Fruit fly (Drosophila melanogaster) whole organism, embryonic: ENCODE results near the gene Rrp45.
A peak's percentile ranks its signal among the peaks of the same experiment; 100 is the strongest.

Source experiments
- Abd-B ChIP-seq: fragments of 200-800 bp; sonication (Bioruptor generic); optimal IDR thresholded peaks from 2 replicates; lab custom pipeline; 2018; ENCODE audit warnings: missing biosample characterization, mild to moderate bottlenecking, missing genetic modification characterization, moderate library complexity
- Bdp1 ChIP-seq: fragments of 200-800 bp; sonication (Bioruptor generic); optimal IDR thresholded peaks from 3 replicates; lab custom pipeline; 2016; ENCODE audit warnings: missing biosample characterization, missing genetic modification characterization
- BtbVII ChIP-seq: fragments of 200-800 bp; sonication (Bioruptor generic); optimal IDR thresholded peaks from 3 replicates; lab custom pipeline; 2017; ENCODE audit warnings: missing biosample characterization, mild to moderate bottlenecking, missing genetic modification characterization
- Bteb2 ChIP-seq: fragments of 200-800 bp; sonication (Bioruptor generic); optimal IDR thresholded peaks from 2 replicates; lab custom pipeline; 2016; ENCODE audit warnings: missing biosample characterization, missing genetic modification characterization
- CG10209 ChIP-seq: fragments of 200-800 bp; sonication (Bioruptor generic); optimal IDR thresholded peaks from 3 replicates; lab custom pipeline; 2017; ENCODE audit warnings: missing biosample characterization, mild to moderate bottlenecking, missing genetic modification characterization, missing genetic modification reagents
- CG11093 ChIP-seq: fragments of 200-800 bp; sonication (Bioruptor generic); IDR thresholded peaks from 3 replicates; pipeline ENCODE4 v1.3.6; 2022; ENCODE audit warnings: missing biosample characterization, missing genetic modification characterization
- CG11247 ChIP-seq: fragments of 200-800 bp; sonication (Bioruptor generic); IDR thresholded peaks from 2 replicates; pipeline ENCODE4 v1.3.6; 2022; ENCODE audit warnings: missing biosample characterization, missing genetic modification characterization
- CG11696 ChIP-seq: fragments of 200-800 bp; sonication (Bioruptor generic); IDR thresholded peaks from 2 replicates; pipeline ENCODE4 v1.3.6; 2022; ENCODE audit warnings: missing biosample characterization, missing genetic modification characterization
- CG13894 ChIP-seq: fragments of 200-800 bp; sonication (Bioruptor generic); optimal IDR thresholded peaks from 3 replicates; lab custom pipeline; 2018; ENCODE audit warnings: missing biosample characterization, mild to moderate bottlenecking, missing genetic modification characterization, moderate library complexity
- CG15514 ChIP-seq: fragments of 200-800 bp; sonication (Bioruptor generic); optimal IDR thresholded peaks from 3 replicates; lab custom pipeline; 2017; ENCODE audit warnings: missing biosample characterization, missing genetic modification characterization, mild to moderate bottlenecking, moderate library complexity, missing genetic modification reagents
- CG15696 ChIP-seq: fragments of 200-800 bp; sonication (Bioruptor generic); optimal IDR thresholded peaks from 2 replicates; lab custom pipeline; 2019; ENCODE audit warnings: missing biosample characterization, mild to moderate bottlenecking, missing genetic modification characterization, moderate library complexity
- CG17361 ChIP-seq: fragments of 200-800 bp; sonication (Bioruptor generic); IDR thresholded peaks from 3 replicates; pipeline ENCODE4 v1.3.6; 2022; ENCODE audit warnings: missing biosample characterization, missing genetic modification characterization
- CG17568 ChIP-seq: fragments of 200-800 bp; sonication (Bioruptor generic); optimal IDR thresholded peaks from 2 replicates; lab custom pipeline; 2018; ENCODE audit warnings: missing biosample characterization, mild to moderate bottlenecking, missing genetic modification characterization, moderate library complexity
- CG18262 ChIP-seq: fragments of 200-800 bp; optimal IDR thresholded peaks from 3 replicates; lab custom pipeline; 2019; ENCODE audit warnings: missing biosample characterization, mild to moderate bottlenecking, missing genetic modification characterization, moderate library complexity
- CG31365 ChIP-seq: fragments of 200-800 bp; sonication (Bioruptor generic); optimal IDR thresholded peaks from 2 replicates; lab custom pipeline; 2018; ENCODE audit warnings: missing biosample characterization, mild to moderate bottlenecking, missing genetic modification characterization
- CG3163 ChIP-seq: fragments of 200-800 bp; sonication (Bioruptor generic); optimal IDR thresholded peaks from 3 replicates; lab custom pipeline; 2016; ENCODE audit warnings: missing biosample characterization, missing genetic modification characterization
- CG33557 ChIP-seq: fragments of 200-800 bp; sonication (Bioruptor generic); optimal IDR thresholded peaks from 2 replicates; lab custom pipeline; 2019; ENCODE audit warnings: missing biosample characterization, mild to moderate bottlenecking, missing genetic modification characterization, moderate library complexity
- CG7357 ChIP-seq: fragments of 200-800 bp; sonication (Bioruptor generic); IDR thresholded peaks from 3 replicates; pipeline ENCODE4 v1.3.6; 2022; ENCODE audit warnings: missing biosample characterization, missing genetic modification characterization
- CG7786 ChIP-seq: fragments of 200-800 bp; sonication (Bioruptor generic); optimal IDR thresholded peaks from 2 replicates; lab custom pipeline; 2016; ENCODE audit warnings: missing biosample characterization, missing genetic modification characterization
- CG7928 ChIP-seq: fragments of 200-800 bp; sonication (Bioruptor generic); optimal IDR thresholded peaks from 2 replicates; lab custom pipeline; 2017; ENCODE audit warnings: missing biosample characterization, mild to moderate bottlenecking, missing genetic modification characterization
- CG7987 ChIP-seq: fragments of 200-800 bp; sonication (Bioruptor generic); optimal IDR thresholded peaks from 2 replicates; lab custom pipeline; 2018; ENCODE audit warnings: missing biosample characterization, mild to moderate bottlenecking, missing genetic modification characterization, moderate library complexity
- CG8478 ChIP-seq: fragments of >200 bp; optimal IDR thresholded peaks from 2 replicates; lab custom pipeline; 2018
- CG9817 ChIP-seq: fragments of 200-800 bp; sonication (Bioruptor generic); optimal IDR thresholded peaks from 2 replicates; lab custom pipeline; 2018; ENCODE audit warnings: missing biosample characterization, mild to moderate bottlenecking, missing genetic modification characterization, moderate library complexity
- CG9876 ChIP-seq: fragments of 200-800 bp; sonication (Bioruptor generic); optimal IDR thresholded peaks from 2 replicates; lab custom pipeline; 2016; ENCODE audit warnings: missing biosample characterization, missing genetic modification characterization
- Dp ChIP-seq: fragments of 200-800 bp; sonication (Bioruptor generic); optimal IDR thresholded peaks from 2 replicates; lab custom pipeline; 2018; ENCODE audit warnings: missing biosample characterization, mild to moderate bottlenecking, missing genetic modification characterization, moderate library complexity
- Gsc ChIP-seq: fragments of 200-800 bp; sonication (Bioruptor generic); IDR thresholded peaks from 2 replicates; pipeline ENCODE4 v1.3.6; 2022; ENCODE audit warnings: missing biosample characterization, missing genetic modification characterization
- Gug ChIP-seq: fragments of 200-800 bp; sonication (Bioruptor generic); IDR thresholded peaks from 4 replicates; pipeline ENCODE4 v1.3.6; 2022; ENCODE audit warnings: missing biosample characterization, missing genetic modification characterization
- Hr78 ChIP-seq, 2 experiments: fragments of 200-800 bp in 1 of 2; fragments of >200 bp in 1 of 2; sonication (Bioruptor generic) in 1 of 2; optimal IDR thresholded peaks; 2 replicates each; lab custom pipeline; 2017 to 2019; ENCODE audit warnings: missing biosample characterization in 2 of 2, missing genetic modification characterization in 2 of 2, mild to moderate bottlenecking in 1 of 2, moderate library complexity in 1 of 2
- MESR4 ChIP-seq: fragments of 200-800 bp; sonication (Bioruptor generic); optimal IDR thresholded peaks from 2 replicates; lab custom pipeline; 2018; ENCODE audit warnings: missing biosample characterization, mild to moderate bottlenecking, missing genetic modification characterization, moderate library complexity
- Meics ChIP-seq: fragments of 200-800 bp; sonication (Bioruptor generic); optimal IDR thresholded peaks from 2 replicates; lab custom pipeline; 2017; ENCODE audit warnings: missing biosample characterization, mild to moderate bottlenecking, missing genetic modification characterization
- NFAT ChIP-seq: fragments of 200-800 bp; sonication (Bioruptor generic); IDR thresholded peaks from 2 replicates; pipeline ENCODE4 v1.3.6; 2022; ENCODE audit warnings: missing biosample characterization, missing genetic modification characterization
- Neu2 ChIP-seq: fragments of 200-800 bp; sonication (Bioruptor generic); optimal IDR thresholded peaks from 3 replicates; lab custom pipeline; 2016; ENCODE audit warnings: missing biosample characterization, missing genetic modification characterization, borderline replicate concordance
- Rfx ChIP-seq: fragments of 200-800 bp; sonication (Bioruptor generic); IDR thresholded peaks from 2 replicates; pipeline ENCODE4 v1.3.6; 2022; ENCODE audit warnings: missing biosample characterization, missing genetic modification characterization
- Sry-β ChIP-seq: fragments of 200-800 bp; sonication (Bioruptor generic); optimal IDR thresholded peaks from 2 replicates; lab custom pipeline; 2018; ENCODE audit warnings: missing biosample characterization, mild to moderate bottlenecking, missing genetic modification characterization, moderate library complexity
- bsh ChIP-seq, 2 experiments: fragments of 200-800 bp; sonication (Bioruptor generic); optimal IDR thresholded peaks; 2 replicates each; lab custom pipeline; 2017 to 2018; ENCODE audit warnings: mild to moderate bottlenecking in 2 of 2, missing biosample characterization in 2 of 2, missing genetic modification characterization in 2 of 2, moderate library complexity in 1 of 2
- crol ChIP-seq: fragments of 200-800 bp; sonication (Bioruptor generic); IDR thresholded peaks from 2 replicates; pipeline ENCODE4 v1.3.6; 2022; ENCODE audit warnings: missing biosample characterization, missing genetic modification characterization
- dimm ChIP-seq: fragments of 200-800 bp; sonication (Bioruptor generic); IDR thresholded peaks from 2 replicates; pipeline ENCODE4 v1.3.6; 2022; ENCODE audit warnings: missing biosample characterization, missing genetic modification characterization
- dmrt11E ChIP-seq: fragments of 200-800 bp; sonication (Bioruptor generic); optimal IDR thresholded peaks from 3 replicates; lab custom pipeline; 2018; ENCODE audit warnings: missing biosample characterization, mild to moderate bottlenecking, missing genetic modification characterization, moderate library complexity
- eyg ChIP-seq: fragments of 200-800 bp; sonication (Bioruptor generic); optimal IDR thresholded peaks from 3 replicates; lab custom pipeline; 2016; ENCODE audit warnings: missing biosample characterization, missing genetic modification characterization
- gem ChIP-seq: fragments of 200-800 bp; sonication (Bioruptor generic); optimal IDR thresholded peaks from 2 replicates; lab custom pipeline; 2019; ENCODE audit warnings: missing biosample characterization, mild to moderate bottlenecking, missing genetic modification characterization, moderate library complexity
- inv ChIP-seq: fragments of 200-800 bp; sonication (Bioruptor generic); IDR thresholded peaks from 2 replicates; pipeline ENCODE4 v1.3.6; 2022; ENCODE audit warnings: missing biosample characterization, missing genetic modification characterization; ENCODE audit not compliant: partially characterized antibody
- lbe ChIP-seq: fragments of 200-800 bp; sonication (Bioruptor generic); optimal IDR thresholded peaks from 2 replicates; lab custom pipeline; 2016; ENCODE audit warnings: missing biosample characterization, mild to moderate bottlenecking, missing genetic modification characterization
- nmo ChIP-seq: fragments of 200-800 bp; sonication (Bioruptor generic); optimal IDR thresholded peaks from 2 replicates; lab custom pipeline; 2018; ENCODE audit warnings: missing biosample characterization, mild to moderate bottlenecking, missing genetic modification characterization, moderate library complexity
- pnt ChIP-seq: fragments of 200-800 bp; sonication (Bioruptor generic); optimal IDR thresholded peaks from 3 replicates; lab custom pipeline; 2016; ENCODE audit warnings: missing biosample characterization, missing genetic modification characterization
- pum ChIP-seq: fragments of 200-800 bp; sonication (Bioruptor generic); optimal IDR thresholded peaks from 2 replicates; lab custom pipeline; 2016; ENCODE audit warnings: missing biosample characterization, missing genetic modification characterization
- schlank ChIP-seq: fragments of 200-800 bp; sonication (Bioruptor generic); optimal IDR thresholded peaks from 2 replicates; lab custom pipeline; 2018; ENCODE audit warnings: missing biosample characterization, mild to moderate bottlenecking, missing genetic modification characterization
- sisA ChIP-seq: fragments of 200-800 bp; sonication (Bioruptor generic); IDR thresholded peaks from 2 replicates; pipeline ENCODE4 v1.3.6; 2022; ENCODE audit warnings: missing biosample characterization, missing genetic modification characterization
- tx ChIP-seq: fragments of 200-800 bp; sonication (Bioruptor generic); optimal IDR thresholded peaks from 2 replicates; lab custom pipeline; 2016; ENCODE audit warnings: missing biosample characterization, missing genetic modification characterization

The Rrp45 gene

DNA sequence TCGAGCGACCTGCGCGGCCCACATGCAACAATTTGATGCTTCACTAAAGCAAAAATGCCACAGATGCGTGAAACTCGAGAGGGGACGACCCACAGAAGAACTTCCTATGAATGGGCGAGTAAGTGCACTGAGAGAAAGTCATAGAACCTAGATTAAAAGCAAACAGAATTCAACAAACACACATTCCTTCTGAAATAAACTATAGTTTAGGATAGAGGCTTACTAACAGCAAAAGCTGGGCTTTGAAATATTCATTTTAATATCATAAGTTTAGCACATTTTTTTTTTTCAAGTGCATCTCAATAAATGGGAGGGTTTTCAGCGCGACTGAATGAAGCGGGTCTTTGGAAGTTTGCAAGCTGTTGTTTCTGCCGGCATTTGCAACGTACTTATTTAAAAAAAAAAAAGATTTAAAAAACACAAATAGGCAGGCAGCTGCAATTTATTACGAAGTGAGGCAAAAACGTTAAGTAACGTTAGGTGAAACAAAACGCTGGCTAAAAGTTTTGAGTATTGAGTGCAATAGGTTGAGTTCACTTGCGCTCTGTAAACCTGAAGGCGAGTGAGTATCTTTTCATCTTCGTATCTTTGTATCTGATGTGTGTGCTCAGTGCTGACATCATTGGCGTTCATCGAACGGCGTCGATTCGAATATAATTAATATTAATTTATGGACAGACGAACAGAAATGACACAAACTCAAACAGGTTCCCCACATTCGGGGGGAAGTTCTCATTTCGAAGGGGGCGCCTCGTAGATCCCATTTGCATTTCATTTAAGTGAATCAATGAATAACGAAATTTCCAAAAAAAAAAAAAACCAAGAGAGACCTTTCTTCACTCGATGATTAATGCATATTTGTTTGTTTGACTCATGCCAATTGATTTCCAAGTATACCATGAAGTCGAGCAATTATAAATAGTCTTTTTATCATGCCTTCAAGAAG, 17.9 kb downstream of the Rrp45 start (continued):
- TF ChIP-seq CG7786 (GFP tag; lab: Kevin White, UChicago) (peak; percentile 39), Gsc (no peak), Abd-B (GFP tag; lab: Kevin White, UChicago) (no peak), NFAT (GFP tag; lab: Robert Waterston, UW) (no peak), schlank (tag; lab: Kevin White, UChicago) (no peak), CG18262 (tag; lab: Kevin White, UChicago) (peak; percentile 73), CG11696 (GFP tag; lab: Robert Waterston, UW) (peak; percentile 66; the same call in 1 of the 2 replicates), Rfx (peak; percentile 37; the same call in 1 of the 2 replicates), tx (GFP tag; lab: Kevin White, UChicago) (no peak), Neu2 (GFP tag; lab: Kevin White, UChicago) (no peak), CG17361 (GFP tag; lab: Robert Waterston, UW) (peak; percentile 62), CG8478 (lab: Kevin White, UChicago) (no peak), CG17568 (GFP tag; lab: Kevin White, UChicago) (no peak), Gug (GFP tag; lab: Robert Waterston, UW) (peak; percentile 59; the same call in 3 of the 4 replicates), CG7987 (GFP tag; lab: Kevin White, UChicago) (no peak), CG7357 (peak; percentile 39; the same call in 1 of the 3 replicates), CG11093 (GFP tag; lab: Robert Waterston, UW) (peak; percentile 77), gem (tag; lab: Kevin White, UChicago) (peak; percentile 59), CG11247 (GFP tag; lab: Robert Waterston, UW) (peak; percentile 49; the same call in 1 of the 2 replicates), CG15696 (peak; percentile 38), sisA (GFP tag; lab: Robert Waterston, UW) (peak; percentile 77), CG3163 (GFP tag; lab: Kevin White, UChicago) (no peak), CG9817 (tag; lab: Kevin White, UChicago) (no peak), CG15514 (GFP tag; lab: Kevin White, UChicago) (no peak), dmrt11E (tag; lab: Kevin White, UChicago) (peak; percentile 44), Sry-β (no peak), MESR4 (GFP tag; lab: Kevin White, UChicago) (no peak), bsh (GFP tag; optimal IDR thresholded peaks at IDR 0.05; lab: Kevin White, UChicago) (peak in 1 of 2 experiments; percentile 57), CG31365 (tag; lab: Kevin White, UChicago) (no peak), BtbVII (no peak), CG10209 (GFP tag; lab: Kevin White, UChicago) (peak; percentile 27), pnt (GFP tag; lab: Kevin White, UChicago) (peak; percentile 74), eyg (GFP tag; lab: Kevin White, UChicago) (no peak), inv (no peak), dimm (GFP tag; lab: Robert Waterston, UW) (peak; percentile 27; the same call in 1 of the 2 replicates), Hr78 (GFP tag; optimal IDR thresholded peaks at IDR 0.05; lab: Kevin White, UChicago) (peak in 1 of 2 experiments; percentile 29), lbe (GFP tag; lab: Kevin White, UChicago) (no peak), CG33557 (no peak), CG7928 (GFP tag; lab: Kevin White, UChicago) (no peak), pum (peak; percentile 65), crol (GFP tag; lab: Robert Waterston, UW) (peak; percentile 27; the same call in 1 of the 2 replicates), Bteb2 (GFP tag; lab: Kevin White, UChicago) (no peak), Bdp1 (GFP tag; lab: Kevin White, UChicago) (no peak), Meics (GFP tag; lab: Kevin White, UChicago) (no peak), nmo (peak; percentile 69), CG13894 (tag; lab: Kevin White, UChicago) (no peak), Dp (GFP tag; lab: Kevin White, UChicago) (no peak), CG9876 (GFP tag; lab: Kevin White, UChicago) (no peak)
